Worm (Caenorhabditis elegans): Measurements from ENCODE around the gene srw-121.

DNA sequence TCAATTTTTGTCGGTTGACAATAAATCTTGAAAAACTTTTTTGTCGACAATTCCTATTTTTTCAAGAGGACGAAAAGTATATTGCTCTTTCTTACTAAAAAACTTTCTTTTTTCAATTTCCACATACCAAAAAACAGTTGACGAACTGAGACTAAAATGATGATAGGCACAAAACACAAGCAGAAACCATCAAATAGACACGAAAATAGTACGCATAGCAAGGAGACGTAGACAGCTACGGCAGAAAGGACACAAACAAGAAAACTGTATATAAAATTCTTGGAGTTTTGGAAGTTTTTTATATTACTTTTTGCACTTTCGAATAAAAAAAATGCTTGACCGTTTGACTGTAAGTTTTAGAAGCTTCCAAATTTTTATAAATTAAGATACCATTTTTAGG, 22.8 kb upstream of the srw-121 start, which contains the start of gene K12D9.1:
- TF ChIP-seq nfya-2 (GFP tag; IDR thresholded peaks at IDR 0.05) (no peak), attf-3 (GFP tag; conservative IDR thresholded peaks at IDR 0.05) (no peak), ekl-4 (GFP tag; IDR thresholded peaks at IDR 0.05) (no peak), atf-7 (tag; optimal IDR thresholded peaks at IDR 0.05) (no peak), ztf-25 (GFP tag; IDR thresholded peaks at IDR 0.05) (no peak), dpff-1 (tag; optimal IDR thresholded peaks at IDR 0.05) (no peak), snpc-4 (GFP tag; optimal IDR thresholded peaks at IDR 0.05) (no peak), snpc-4 (tag; optimal IDR thresholded peaks at IDR 0.05) (no peak), pha-4 (tag; optimal IDR thresholded peaks at IDR 0.05) (no peak), ama-1 (optimal IDR thresholded peaks at IDR 0.05) (no peak), ama-1 (GFP tag; optimal IDR thresholded peaks at IDR 0.05) (no peak), unc-62 (GFP tag; optimal IDR thresholded peaks at IDR 0.05) (no peak), rpc-1 (optimal IDR thresholded peaks at IDR 0.05) (no peak), rpc-1 (tag; optimal IDR thresholded peaks at IDR 0.05) (no peak), D2030.7 (GFP tag; IDR thresholded peaks at IDR 0.05) (no peak), aptf-3 (GFP tag; IDR thresholded peaks at IDR 0.05) (no peak), cebp-1 (GFP tag; IDR thresholded peaks at IDR 0.05) (no peak), cebp-1 (tag; optimal IDR thresholded peaks at IDR 0.05) (no peak)

Data from whole organism, young adult.